Fruit fly (Drosophila melanogaster) whole organism, wandering third instar larva: Measurements from ENCODE around the gene mei-P26.

Source experiments
- CG32264 ChIP-seq: fragments of 200-800 bp; sonication (Bioruptor generic); optimal IDR thresholded peaks from 2 replicates; lab custom pipeline; 2016; ENCODE audit warnings: missing biosample characterization, missing genetic modification characterization
- CG9705 ChIP-seq: fragments of 200-800 bp; sonication (Bioruptor generic); optimal IDR thresholded peaks from 2 replicates; lab custom pipeline; 2018; ENCODE audit warnings: missing biosample characterization, mild to moderate bottlenecking, missing genetic modification characterization
- CrebA ChIP-seq: fragments of 200-800 bp; sonication (Bioruptor generic); optimal IDR thresholded peaks from 2 replicates; lab custom pipeline; 2016; ENCODE audit warnings: missing biosample characterization, mild to moderate bottlenecking, missing genetic modification characterization, borderline replicate concordance
- Dfd ChIP-seq: fragments of >200 bp; optimal IDR thresholded peaks from 2 replicates; lab custom pipeline; 2017; ENCODE audit warnings: missing biosample characterization, missing genetic modification characterization
- Dif ChIP-seq: fragments of 200-275, 200-300 bp; sonication (Bioruptor generic); optimal IDR thresholded peaks from 2 replicates; lab custom pipeline; 2018; ENCODE audit warnings: missing biosample characterization, missing genetic modification characterization; ENCODE audit not compliant: partially characterized antibody
- GATAd ChIP-seq: sonication (Bioruptor generic); optimal IDR thresholded peaks from 2 replicates; lab custom pipeline; 2016; ENCODE audit warnings: missing biosample characterization, missing genetic modification characterization
- HLH106 ChIP-seq: fragments of 200-800 bp; optimal IDR thresholded peaks from 3 replicates; lab custom pipeline; 2019; ENCODE audit warnings: missing biosample characterization, mild to moderate bottlenecking, missing genetic modification characterization, moderate library complexity
- Hnf4 ChIP-seq: fragments of 200-800 bp; sonication (Bioruptor generic); optimal IDR thresholded peaks from 2 replicates; lab custom pipeline; 2016; ENCODE audit warnings: missing biosample characterization, mild to moderate bottlenecking, missing genetic modification characterization
- Hr78 ChIP-seq: fragments of >200 bp; optimal IDR thresholded peaks from 2 replicates; lab custom pipeline; 2017; ENCODE audit warnings: missing biosample characterization, missing genetic modification characterization
- Hr83 ChIP-seq: fragments of 200-300 bp; sonication (Bioruptor generic); optimal IDR thresholded peaks from 2 replicates; lab custom pipeline; 2016; ENCODE audit warnings: missing biosample characterization, mild to moderate bottlenecking, missing genetic modification characterization, moderate library complexity; ENCODE audit not compliant: poor library complexity, severe bottlenecking
- Jra ChIP-seq: sonication (Bioruptor generic); optimal IDR thresholded peaks from 2 replicates; lab custom pipeline; 2016; ENCODE audit warnings: missing biosample characterization, missing genetic modification characterization
- Mio ChIP-seq: sonication (Bioruptor generic); optimal IDR thresholded peaks from 2 replicates; lab custom pipeline; 2016; ENCODE audit warnings: missing biosample characterization, missing genetic modification characterization
- Myc ChIP-seq: fragments of >200 bp; optimal IDR thresholded peaks from 2 replicates; lab custom pipeline; 2017
- N ChIP-seq: fragments of >200 bp; optimal IDR thresholded peaks from 2 replicates; lab custom pipeline; 2018; ENCODE audit warnings: missing biosample characterization, missing external identifiers, missing genetic modification characterization
- OdsH ChIP-seq: fragments of 200-800 bp; sonication (Bioruptor generic); optimal IDR thresholded peaks from 2 replicates; lab custom pipeline; 2016; ENCODE audit warnings: missing biosample characterization, mild to moderate bottlenecking, missing genetic modification characterization
- Rel ChIP-seq, 2 experiments: fragments of 200-800 bp; sonication (Bioruptor generic) in 1 of 2; optimal IDR thresholded peaks; 2 replicates in 1 of 2; 3 replicates in 1 of 2; lab custom pipeline; 2016 to 2019; ENCODE audit warnings: mild to moderate bottlenecking in 2 of 2, missing biosample characterization in 2 of 2, missing genetic modification characterization in 2 of 2, moderate library complexity in 1 of 2
- Sp1 ChIP-seq: fragments of 200-800 bp; sonication (Bioruptor generic); optimal IDR thresholded peaks from 3 replicates; lab custom pipeline; 2019; ENCODE audit warnings: missing biosample characterization, mild to moderate bottlenecking, missing genetic modification characterization, moderate library complexity
- Vsx2 ChIP-seq: fragments of 200-300, 225-300 bp; sonication (Bioruptor generic); optimal IDR thresholded peaks from 2 replicates; lab custom pipeline; 2018; ENCODE audit warnings: missing biosample characterization, missing genetic modification characterization; ENCODE audit not compliant: partially characterized antibody
- br ChIP-seq: fragments of 200-800 bp; sonication (Bioruptor generic); optimal IDR thresholded peaks from 2 replicates; lab custom pipeline; 2016; ENCODE audit warnings: missing biosample characterization, missing genetic modification characterization
- brk ChIP-seq: fragments of 200-800 bp; sonication (Bioruptor generic); optimal IDR thresholded peaks from 2 replicates; lab custom pipeline; 2016; ENCODE audit warnings: missing biosample characterization, mild to moderate bottlenecking, missing genetic modification characterization
- dl ChIP-seq, 2 experiments: fragments of 175-275, 200-275 bp in 1 of 2; fragments of 200-275 bp in 1 of 2; sonication (Bioruptor generic); optimal IDR thresholded peaks; lab custom pipeline; 2018; ENCODE audit warnings: mild to moderate bottlenecking in 2 of 2, missing biosample characterization in 2 of 2, missing genetic modification characterization in 2 of 2, moderate library complexity in 2 of 2; ENCODE audit not compliant: partially characterized antibody in 2 of 2, insufficient read depth in 1 of 2
- dmrt93B ChIP-seq: fragments of 200-800 bp; sonication (Bioruptor generic); optimal IDR thresholded peaks from 2 replicates; lab custom pipeline; 2018; ENCODE audit warnings: missing biosample characterization, mild to moderate bottlenecking, missing genetic modification characterization
- dsf ChIP-seq: sonication (Bioruptor generic); optimal IDR thresholded peaks from 2 replicates; lab custom pipeline; 2016; ENCODE audit warnings: missing biosample characterization, missing genetic modification characterization, borderline replicate concordance
- ey ChIP-seq: fragments of 200-800 bp; sonication (Bioruptor generic); optimal IDR thresholded peaks from 2 replicates; lab custom pipeline; 2016; ENCODE audit warnings: missing biosample characterization, missing genetic modification characterization
- foxo ChIP-seq, 2 experiments: fragments of 200-800 bp; sonication (Bioruptor generic); optimal IDR thresholded peaks; 2 replicates in 1 of 2; 3 replicates in 1 of 2; lab custom pipeline; 2016 to 2017; ENCODE audit warnings: missing biosample characterization in 2 of 2, missing genetic modification characterization in 2 of 2
- fru ChIP-seq: fragments of 200-800 bp; sonication (Bioruptor generic); optimal IDR thresholded peaks from 3 replicates; lab custom pipeline; 2016; ENCODE audit warnings: missing biosample characterization, mild to moderate bottlenecking, missing genetic modification characterization
- h ChIP-seq: fragments of 200-800 bp; sonication (Bioruptor generic); optimal IDR thresholded peaks from 3 replicates; lab custom pipeline; 2016; ENCODE audit warnings: missing biosample characterization, mild to moderate bottlenecking, missing genetic modification characterization
- jim ChIP-seq: fragments of 175-275, 200-325 bp; sonication (Bioruptor generic); optimal IDR thresholded peaks from 2 replicates; lab custom pipeline; 2016; ENCODE audit warnings: missing biosample characterization, mild to moderate bottlenecking, missing genetic modification characterization
- lola ChIP-seq: fragments of >200 bp; optimal IDR thresholded peaks from 2 replicates; lab custom pipeline; 2017; ENCODE audit warnings: missing biosample characterization, missing genetic modification characterization
- pan ChIP-seq: fragments of >200 bp; optimal IDR thresholded peaks from 2 replicates; lab custom pipeline; 2017
- psq ChIP-seq: fragments of 200-800 bp; sonication (Bioruptor generic); optimal IDR thresholded peaks from 3 replicates; lab custom pipeline; 2017; ENCODE audit warnings: missing biosample characterization, mild to moderate bottlenecking, missing genetic modification characterization, moderate library complexity
- rgr ChIP-seq: fragments of 200-800 bp; sonication (Bioruptor generic); optimal IDR thresholded peaks from 3 replicates; lab custom pipeline; 2016; ENCODE audit warnings: missing biosample characterization, mild to moderate bottlenecking, missing genetic modification characterization
- sage ChIP-seq: fragments of 200-800 bp; sonication (Bioruptor generic); optimal IDR thresholded peaks from 2 replicates; lab custom pipeline; 2016; ENCODE audit warnings: missing biosample characterization, mild to moderate bottlenecking, missing genetic modification characterization
- tai ChIP-seq: sonication (Bioruptor generic); optimal IDR thresholded peaks from 2 replicates; lab custom pipeline; 2016; ENCODE audit warnings: missing biosample characterization, missing genetic modification characterization
- usp ChIP-seq: fragments of >200 bp; optimal IDR thresholded peaks from 2 replicates; lab custom pipeline; 2017; ENCODE audit warnings: missing biosample characterization, missing genetic modification characterization
- woc ChIP-seq: sonication (Bioruptor generic); optimal IDR thresholded peaks from 2 replicates; lab custom pipeline; 2016; ENCODE audit warnings: missing biosample characterization, mild to moderate bottlenecking, missing genetic modification characterization

Gene mei-P26

dm6 chrX:9163110-9163509 is at the start of gene mei-P26:
mei-P26 (plus strand) TSS chrX:9163255.
- TF ChIP-seq woc (GFP tag; lab: Kevin White, UChicago) (no peak), Vsx2 (GFP tag; lab: Kevin White, UChicago) (no peak), Myc (lab: Kevin White, UChicago) (no peak), usp (no peak), tai (GFP tag; lab: Kevin White, UChicago) (no peak), Mio (GFP tag; lab: Kevin White, UChicago) (no peak), Hr78 (GFP tag; lab: Kevin White, UChicago) (no peak), rgr (peak; percentile 22), N (GFP tag; lab: Kevin White, UChicago) (no peak), dl (GFP tag; optimal IDR thresholded peaks at IDR 0.05; lab: Kevin White, UChicago; ENCODE audit: insufficient read depth in 1 of 2, partially characterized antibody in 2 of 2) (no peak), Dif (GFP tag; lab: Kevin White, UChicago) (no peak), psq (GFP tag; lab: Kevin White, UChicago) (no peak), dsf (GFP tag; lab: Kevin White, UChicago) (no peak), CG9705 (GFP tag; lab: Kevin White, UChicago) (no peak), brk (GFP tag; lab: Kevin White, UChicago) (no peak), OdsH (GFP tag; lab: Kevin White, UChicago) (no peak), foxo (GFP tag; optimal IDR thresholded peaks at IDR 0.05; lab: Kevin White, UChicago) (no peak), CG32264 (no peak), jim (GFP tag; lab: Kevin White, UChicago) (no peak), lola (GFP tag; lab: Kevin White, UChicago) (no peak), br (GFP tag; lab: Kevin White, UChicago) (no peak), h (GFP tag; lab: Kevin White, UChicago) (no peak), Dfd (no peak), fru (GFP tag; lab: Kevin White, UChicago) (peak; percentile 3), ey (GFP tag; lab: Kevin White, UChicago) (no peak), sage (GFP tag; lab: Kevin White, UChicago) (no peak), Jra (peak; percentile 18), pan (lab: Kevin White, UChicago) (no peak), Sp1 (GFP tag; lab: Kevin White, UChicago) (no peak), Hnf4 (GFP tag; lab: Kevin White, UChicago) (no peak), CrebA (no peak), HLH106 (tag; lab: Kevin White, UChicago) (no peak), Rel (GFP tag; optimal IDR thresholded peaks at IDR 0.05; lab: Kevin White, UChicago) (no peak), Rel (tag; optimal IDR thresholded peaks at IDR 0.05; lab: Kevin White, UChicago) (peak; percentile 64), Hr83 (peak; percentile 3), dmrt93B (GFP tag; lab: Kevin White, UChicago) (no peak), GATAd (GFP tag; lab: Kevin White, UChicago) (no peak)

dm6 chrX:9117831-9118230 is 45.2 kb upstream of the mei-P26 start:
- TF ChIP-seq Vsx2 (GFP tag; lab: Kevin White, UChicago) (no peak), h (GFP tag; lab: Kevin White, UChicago) (no peak), sage (GFP tag; lab: Kevin White, UChicago) (no peak), Myc (lab: Kevin White, UChicago) (no peak), Dfd (no peak), Sp1 (GFP tag; lab: Kevin White, UChicago) (no peak), usp (no peak), Dif (GFP tag; lab: Kevin White, UChicago) (no peak), Hnf4 (GFP tag; lab: Kevin White, UChicago) (no peak), foxo (GFP tag; optimal IDR thresholded peaks at IDR 0.05; lab: Kevin White, UChicago) (no peak), Hr78 (GFP tag; lab: Kevin White, UChicago) (no peak), dl (GFP tag; optimal IDR thresholded peaks at IDR 0.05; lab: Kevin White, UChicago; ENCODE audit: insufficient read depth in 1 of 2, partially characterized antibody in 2 of 2) (no peak), ey (GFP tag; lab: Kevin White, UChicago) (no peak), GATAd (GFP tag; lab: Kevin White, UChicago) (no peak), psq (GFP tag; lab: Kevin White, UChicago) (no peak)
